Worm (Caenorhabditis elegans) whole organism, L4 larva: ENCODE results near the gene chil-16.

ENCODE experiments used
- R02D3.7 ChIP-seq: fragments of 150-350 bp; sonication (generic microtip); optimal IDR thresholded peaks from 3 replicates; lab custom pipeline; 2014; ENCODE audit warnings: missing biosample characterization, missing genetic modification characterization
- Y105C5A.15 ChIP-seq: fragments of 200-800 bp; sonication (Bioruptor generic); IDR thresholded peaks from 2 replicates; pipeline ENCODE4 v1.3.6; 2022; ENCODE audit warnings: missing genetic modification characterization, missing compliant biosample characterization
- aha-1 ChIP-seq: fragments of 150-350 bp; peaks from one replicate; lab custom pipeline; 2014; ENCODE audit warnings: missing biosample characterization, missing genetic modification characterization
- ceh-44 ChIP-seq: fragments of 200-800 bp; sonication (Bioruptor generic); IDR thresholded peaks from 2 replicates; pipeline ENCODE4 v1.3.6; 2022; ENCODE audit warnings: missing genetic modification reagents, missing genetic modification characterization, missing compliant biosample characterization
- ceh-62 ChIP-seq: sonication (generic microtip); optimal IDR thresholded peaks from 2 replicates; lab custom pipeline; 2017; ENCODE audit warnings: missing biosample characterization, missing genetic modification characterization
- ceh-82 ChIP-seq: sonication (generic microtip); optimal IDR thresholded peaks from 2 replicates; lab custom pipeline; 2017; ENCODE audit warnings: missing biosample characterization, missing genetic modification characterization
- cey-2 ChIP-seq: sonication (generic microtip); optimal IDR thresholded peaks from 3 replicates; lab custom pipeline; 2017; ENCODE audit warnings: missing genetic modification characterization, mild to moderate bottlenecking, missing compliant biosample characterization, antibody characterized with exemption, borderline replicate concordance; ENCODE audit not compliant: insufficient read depth
- daf-12 ChIP-seq: fragments of 150-350 bp; optimal IDR thresholded peaks from 2 replicates; lab custom pipeline; 2014; ENCODE audit warnings: missing biosample characterization, missing genetic modification reagents, missing genetic modification characterization
- daf-16 ChIP-seq, 3 experiments: sonication (generic microtip); optimal IDR thresholded peaks; 2 replicates each; lab custom pipeline; 2016 to 2017; ENCODE audit warnings: missing genetic modification characterization in 3 of 3, missing genetic modification reagents in 3 of 3, mild to moderate bottlenecking in 2 of 3, missing compliant biosample characterization in 2 of 3, missing biosample characterization in 1 of 3, moderate library complexity in 1 of 3
- dmd-8 ChIP-seq: fragments of 200-800 bp; sonication (Bioruptor generic); IDR thresholded peaks from 2 replicates; pipeline ENCODE4 v1.3.6; 2022; ENCODE audit warnings: missing genetic modification characterization, missing compliant biosample characterization
- duxl-1 ChIP-seq: sonication (generic microtip); optimal IDR thresholded peaks from 2 replicates; lab custom pipeline; 2016; ENCODE audit warnings: mild to moderate bottlenecking, missing genetic modification characterization, moderate library complexity, missing compliant biosample characterization; ENCODE audit not compliant: poor library complexity
- egl-27 ChIP-seq: sonication (generic microtip); optimal IDR thresholded peaks from 3 replicates; lab custom pipeline; 2017; ENCODE audit warnings: missing biosample characterization, missing genetic modification reagents, missing genetic modification characterization
- fkh-10 ChIP-seq: fragments of 150-350 bp; optimal IDR thresholded peaks from 2 replicates; lab custom pipeline; 2014; ENCODE audit warnings: missing biosample characterization, missing genetic modification reagents, missing genetic modification characterization
- fos-1 ChIP-seq: fragments of 150-350 bp; optimal IDR thresholded peaks from 2 replicates; lab custom pipeline; 2014; ENCODE audit warnings: missing biosample characterization, missing genetic modification characterization
- hlh-30 ChIP-seq: sonication (generic microtip); optimal IDR thresholded peaks from 2 replicates; lab custom pipeline; 2017; ENCODE audit warnings: antibody characterized with exemption, mild to moderate bottlenecking, missing genetic modification characterization, missing compliant biosample characterization; ENCODE audit not compliant: insufficient read depth
- hmg-1.1 ChIP-seq: fragments of 200-800 bp; sonication (Bioruptor generic); IDR thresholded peaks from 2 replicates; pipeline ENCODE4 v1.3.6; 2022; ENCODE audit warnings: missing genetic modification reagents, missing genetic modification characterization, missing compliant biosample characterization
- lin-29 ChIP-seq: fragments of 200-800 bp; sonication (Bioruptor generic); IDR thresholded peaks from 2 replicates; pipeline ENCODE4 v1.3.6; 2022; ENCODE audit warnings: missing genetic modification reagents, missing genetic modification characterization, missing compliant biosample characterization
- lin-39 ChIP-seq: fragments of 150-350 bp; optimal IDR thresholded peaks from 2 replicates; lab custom pipeline; 2014; ENCODE audit warnings: missing biosample characterization, missing genetic modification reagents, missing genetic modification characterization
- lsy-2 ChIP-seq, 2 experiments: fragments of 150-350 bp in 1 of 2; sonication (generic microtip) in 1 of 2; optimal IDR thresholded peaks; 2 replicates each; lab custom pipeline; 2014 to 2017; ENCODE audit warnings: missing biosample characterization in 2 of 2, missing genetic modification characterization in 2 of 2
- madf-9 ChIP-seq: fragments of 200-800 bp; sonication (Bioruptor generic); conservative IDR thresholded peaks from 2 replicates; pipeline ENCODE4 v1.3.6; 2022; ENCODE audit warnings: missing genetic modification reagents, missing genetic modification characterization, missing compliant biosample characterization
- mdl-1 ChIP-seq, 2 experiments: fragments of 150-350 bp in 1 of 2; sonication (generic microtip) in 1 of 2; optimal IDR thresholded peaks; 2 replicates each; lab custom pipeline; 2014 to 2017; ENCODE audit warnings: missing biosample characterization in 2 of 2, missing genetic modification characterization in 2 of 2
- mes-2 ChIP-seq: sonication (generic microtip); optimal IDR thresholded peaks from 2 replicates; lab custom pipeline; 2016; ENCODE audit warnings: missing genotype, mild to moderate bottlenecking, missing genetic modification characterization, missing compliant biosample characterization; ENCODE audit not compliant: poor library complexity, severe bottlenecking
- mxl-2 ChIP-seq: fragments of 200-800 bp; sonication (Bioruptor generic); conservative IDR thresholded peaks from 2 replicates; pipeline ENCODE4 v1.3.6; 2022; ENCODE audit warnings: missing genetic modification reagents, missing genetic modification characterization, missing compliant biosample characterization
- nhr-102 ChIP-seq: sonication (generic microtip); optimal IDR thresholded peaks from 2 replicates; lab custom pipeline; 2016; ENCODE audit warnings: mild to moderate bottlenecking, missing genetic modification characterization, moderate library complexity, missing compliant biosample characterization
- nhr-111 ChIP-seq: fragments of 200-800 bp; sonication (Bioruptor generic); optimal IDR thresholded peaks from 2 replicates; lab custom pipeline; 2018; ENCODE audit warnings: mild to moderate bottlenecking, missing genetic modification characterization, missing compliant biosample characterization
- nhr-28 ChIP-seq: fragments of 150-350 bp; optimal IDR thresholded peaks from 2 replicates; lab custom pipeline; 2014; ENCODE audit warnings: missing biosample characterization, missing genetic modification characterization
- nhr-41 ChIP-seq: fragments of 200-800 bp; sonication (Bioruptor generic); IDR thresholded peaks from 2 replicates; pipeline ENCODE4 v1.3.6; 2022; ENCODE audit warnings: missing genetic modification reagents, missing genetic modification characterization, missing compliant biosample characterization
- nhr-6 ChIP-seq: fragments of 150-350 bp; optimal IDR thresholded peaks from 2 replicates; lab custom pipeline; 2014; ENCODE audit warnings: missing biosample characterization, missing genetic modification characterization
- nhr-77 ChIP-seq: fragments of 150-350 bp; optimal IDR thresholded peaks from 2 replicates; lab custom pipeline; 2014; ENCODE audit warnings: missing biosample characterization, missing genetic modification characterization
- pha-4 ChIP-seq, 2 experiments: fragments of 150-350 bp in 1 of 2; fragments of 200-800 bp in 1 of 2; sonication (Bioruptor generic) in 1 of 2; IDR thresholded peaks in 1 of 2; optimal IDR thresholded peaks in 1 of 2; 2 replicates each; pipeline versions ENCODE4 v1.3.6 to Lab custom; 2014 to 2022; ENCODE audit warnings: missing genetic modification characterization in 2 of 2, missing genetic modification reagents in 2 of 2, missing biosample characterization in 1 of 2, missing compliant biosample characterization in 1 of 2
- pqm-1 ChIP-seq: sonication (generic microtip); optimal IDR thresholded peaks from 2 replicates; lab custom pipeline; 2017; ENCODE audit warnings: missing biosample characterization, missing genetic modification characterization
- saeg-2 ChIP-seq: fragments of 200-800 bp; sonication (Bioruptor generic); IDR thresholded peaks from 2 replicates; pipeline ENCODE4 v1.3.6; 2022; ENCODE audit warnings: missing genetic modification reagents, missing genetic modification characterization, missing compliant biosample characterization
- set-16 ChIP-seq: fragments of 200-800 bp; sonication (Bioruptor generic); IDR thresholded peaks from 2 replicates; pipeline ENCODE4 v1.3.6; 2022; ENCODE audit warnings: missing genetic modification reagents, missing genetic modification characterization, missing compliant biosample characterization
- unc-39 ChIP-seq: sonication (generic microtip); optimal IDR thresholded peaks from 2 replicates; lab custom pipeline; 2017; ENCODE audit warnings: missing biosample characterization, missing genetic modification characterization
- unc-62 ChIP-seq, 3 experiments: fragments of 150-350 bp in 1 of 3; sonication (generic microtip); optimal IDR thresholded peaks in 2 of 3; peaks in 1 of 3; 1 replicate in 1 of 3; 2 replicates in 2 of 3; lab custom pipeline; 2014 to 2017; ENCODE audit warnings: missing biosample characterization in 3 of 3, missing genetic modification characterization in 3 of 3, missing genetic modification reagents in 3 of 3, missing genotype in 1 of 3
- zfp-2 ChIP-seq: sonication (generic microtip); optimal IDR thresholded peaks from 2 replicates; lab custom pipeline; 2016; ENCODE audit warnings: mild to moderate bottlenecking, missing genetic modification characterization, missing compliant biosample characterization
- zip-11 ChIP-seq: fragments of 200-800 bp; sonication (Bioruptor generic); IDR thresholded peaks from 2 replicates; pipeline ENCODE4 v1.3.6; 2022; ENCODE audit warnings: missing genetic modification characterization, missing compliant biosample characterization
- zip-2 ChIP-seq: fragments of 150-350 bp; optimal IDR thresholded peaks from 2 replicates; lab custom pipeline; 2014; ENCODE audit warnings: missing biosample characterization, missing genetic modification characterization
- ztf-11 ChIP-seq: fragments of 150-350 bp; optimal IDR thresholded peaks from 2 replicates; lab custom pipeline; 2014; ENCODE audit warnings: missing biosample characterization, missing genetic modification characterization

chil-16 gene

ce11 chrII:9441838-9442237 is at the start of gene chil-16:
chil-16 (minus strand) TSS chrII:9441938.
- TF ChIP-seq ceh-44 (GFP tag; lab: Robert Waterston, UW) (no peak), nhr-6 (tag; lab: Kevin White, UChicago) (no peak), R02D3.7 (tag; lab: Kevin White, UChicago) (no peak), mdl-1 (tag; optimal IDR thresholded peaks at IDR 0.05; lab: Kevin White, UChicago) (no peak), Y105C5A.15 (no peak), nhr-77 (no peak), hlh-30 (no peak), lin-29 (GFP tag; lab: Robert Waterston, UW) (no peak), ceh-82 (tag; lab: Kevin White, UChicago) (no peak), fos-1 (tag; lab: Kevin White, UChicago) (no peak), hmg-1.1 (GFP tag; lab: Robert Waterston, UW) (no peak), set-16 (GFP tag; lab: Robert Waterston, UW) (no peak), nhr-28 (tag; lab: Kevin White, UChicago) (no peak)

- no peak for TF ChIP-seq ceh-82 (tag; lab: Kevin White, UChicago)
- TF ChIP-seq zip-2 (tag; lab: Kevin White, UChicago), result no peak
- TF ChIP-seq dmd-8 (GFP tag; lab: Robert Waterston, UW), result 0 out of 2 replicates have a peak, but pooled peaks have one; percentile 27
- no peak for TF ChIP-seq ztf-11
- TF ChIP-seq madf-9 (GFP tag; lab: Robert Waterston, UW), result no peak
- peak; percentile 5 for TF ChIP-seq mes-2
- TF ChIP-seq hmg-1.1 (GFP tag; lab: Robert Waterston, UW), result no peak
- peak in 1 of 2 experiments; percentile 72 for TF ChIP-seq unc-62 (GFP tag; optimal IDR thresholded peaks at IDR 0.05 in 1 of 2; lab: Kevin White, UChicago)
- no peak for TF ChIP-seq unc-62 (tag; optimal IDR thresholded peaks at IDR 0.05; lab: Kevin White, UChicago)
- TF ChIP-seq saeg-2, result no peak
- TF ChIP-seq pha-4 (GFP tag; IDR thresholded peaks at IDR 0.05; lab: Robert Waterston, UW), result no peak
- no peak for TF ChIP-seq pha-4 (tag; optimal IDR thresholded peaks at IDR 0.05; lab: Kevin White, UChicago)
- no peak for TF ChIP-seq mxl-2 (GFP tag; lab: Robert Waterston, UW)
- TF ChIP-seq nhr-102 (tag; lab: Kevin White, UChicago), result no peak
- TF ChIP-seq cey-2 (tag; lab: Kevin White, UChicago), result no peak
- TF ChIP-seq nhr-6 (tag; lab: Kevin White, UChicago), result peak; percentile 77
- no peak for TF ChIP-seq daf-16 (GFP tag; optimal IDR thresholded peaks at IDR 0.05; lab: Kevin White, UChicago)
- TF ChIP-seq daf-16 (tag; optimal IDR thresholded peaks at IDR 0.05; lab: Kevin White, UChicago), result peak; percentile 11
- no peak for TF ChIP-seq lsy-2 (tag; optimal IDR thresholded peaks at IDR 0.05; lab: Kevin White, UChicago)
- no peak for TF ChIP-seq aha-1
- no peak for TF ChIP-seq zfp-2 (tag; lab: Kevin White, UChicago)
- TF ChIP-seq fkh-10 (GFP tag; lab: Kevin White, UChicago), result no peak
- no peak for TF ChIP-seq lin-39 (tag; lab: Kevin White, UChicago)
- no peak for TF ChIP-seq ceh-62 (tag; lab: Kevin White, UChicago)
- TF ChIP-seq nhr-111 (GFP tag; lab: Kevin White, UChicago), result no peak
- TF ChIP-seq egl-27 (tag; lab: Kevin White, UChicago), result no peak
- no peak for TF ChIP-seq zip-11
- no peak for TF ChIP-seq pqm-1 (tag; lab: Kevin White, UChicago)
- no peak for TF ChIP-seq daf-12 (tag; lab: Kevin White, UChicago)
- TF ChIP-seq duxl-1, result no peak
- no peak for TF ChIP-seq unc-39 (tag; lab: Kevin White, UChicago)
- no peak for TF ChIP-seq nhr-41 (GFP tag; lab: Robert Waterston, UW)
Measured at ce11 chrII:9491045-9491444, 49.3 kb upstream of the chil-16 start.
